Worm (Caenorhabditis elegans): ENCODE results near the gene nhr-285.
"Not testable (repeated sequence)": the region's sequence is repeated elsewhere in the genome, so short reads cannot be mapped to it uniquely, and the experiment has no call there.

Gene nhr-285

ce11 chrV:15767385-15767784, 11.6 kb downstream of the nhr-285 start (continued):
- TF ChIP-seq egl-44 (GFP tag; IDR thresholded peaks at IDR 0.05) (peak; percentile 95), rpc-1 (tag; optimal IDR thresholded peaks at IDR 0.05) (peak; percentile 61), lin-26 (GFP tag; IDR thresholded peaks at IDR 0.05) (peak; percentile 99), hsf-1 (GFP tag; IDR thresholded peaks at IDR 0.05) (peak; percentile 69), Y95B8A.8 (GFP tag; IDR thresholded peaks at IDR 0.05) (peak; percentile 69; the same call in 1 of the 2 replicates), dox-1 (GFP tag; IDR thresholded peaks at IDR 0.05) (peak; percentile 83), F33H1.4 (GFP tag; IDR thresholded peaks at IDR 0.05) (peak; percentile 27; the same call in 1 of the 2 replicates), F39B2.1 (GFP tag; IDR thresholded peaks at IDR 0.05) (peak; percentile 74), bed-2 (GFP tag; IDR thresholded peaks at IDR 0.05) (peak; percentile 85), ceh-58 (GFP tag; IDR thresholded peaks at IDR 0.05) (peak; percentile 91), madf-3 (GFP tag; IDR thresholded peaks at IDR 0.05) (peak; percentile 81), nhr-120 (GFP tag; IDR thresholded peaks at IDR 0.05) (peak; percentile 86; the same call in 1 of the 2 replicates), die-1 (tag; optimal IDR thresholded peaks at IDR 0.05) (peak; percentile 28), attf-3 (GFP tag; conservative IDR thresholded peaks at IDR 0.05) (0 out of 2 replicates have a peak, but pooled peaks have one; percentile 35), tbp1 (GFP tag; optimal IDR thresholded peaks at IDR 0.05) (peak; percentile 82), egrh-3 (GFP tag; IDR thresholded peaks at IDR 0.05) (peak; percentile 41; the same call in 1 of the 2 replicates), aptf-3 (GFP tag; IDR thresholded peaks at IDR 0.05) (peak; percentile 95; the same call in 1 of the 2 replicates), mcd-1 (GFP tag; IDR thresholded peaks at IDR 0.05) (peak; percentile 79), hrde-1 (tag; optimal IDR thresholded peaks at IDR 0.05; ENCODE audit: borderline replicate concordance) (peak; percentile 17), B0019.2 (GFP tag; conservative IDR thresholded peaks at IDR 0.05) (peak; percentile 53), Y53F4B.3 (GFP tag; IDR thresholded peaks at IDR 0.05) (peak; percentile 76), D2030.7 (GFP tag; IDR thresholded peaks at IDR 0.05) (peak; percentile 89), mes-4 (tag; optimal IDR thresholded peaks at IDR 0.05) (peak; percentile 22), ceh-100 (GFP tag; IDR thresholded peaks at IDR 0.05) (peak; percentile 74), ceh-91 (GFP tag; IDR thresholded peaks at IDR 0.05) (0 out of 2 replicates have a peak, but pooled peaks have one; percentile 19), ztf-28 (GFP tag; IDR thresholded peaks at IDR 0.05) (peak; percentile 77; the same call in 1 of the 2 replicates), lir-1 (GFP tag; conservative IDR thresholded peaks at IDR 0.05) (0 out of 2 replicates have a peak, but pooled peaks have one; percentile 37), Y53G8AR.9 (GFP tag; conservative IDR thresholded peaks at IDR 0.05) (peak; percentile 84), ceh-40 (GFP tag; IDR thresholded peaks at IDR 0.05) (0 out of 2 replicates have a peak, but pooled peaks have one; percentile 40), lin-54 (GFP tag; optimal IDR thresholded peaks at IDR 0.05) (peak; percentile 52), B0261.1 (tag; optimal IDR thresholded peaks at IDR 0.05) (peak; percentile 60), ztf-18 (tag; optimal IDR thresholded peaks at IDR 0.05) (peak; percentile 80), attf-6 (GFP tag; IDR thresholded peaks at IDR 0.05) (peak; percentile 89), ekl-4 (GFP tag; IDR thresholded peaks at IDR 0.05) (peak; percentile 85), cebp-1 (GFP tag; IDR thresholded peaks at IDR 0.05) (peak; percentile 59), egl-18 (GFP tag; IDR thresholded peaks at IDR 0.05) (0 out of 2 replicates have a peak, but pooled peaks have one; percentile 29), B0336.3 (GFP tag; IDR thresholded peaks at IDR 0.05) (0 out of 2 replicates have a peak, but pooled peaks have one; percentile 30), hmg-1.2 (GFP tag; IDR thresholded peaks at IDR 0.05) (peak; percentile 65)
- not testable (repeated sequence) for TF ChIP-seq rpc-1 (optimal IDR thresholded peaks at IDR 0.05); cebp-1 (tag; optimal IDR thresholded peaks at IDR 0.05)

DNA sequence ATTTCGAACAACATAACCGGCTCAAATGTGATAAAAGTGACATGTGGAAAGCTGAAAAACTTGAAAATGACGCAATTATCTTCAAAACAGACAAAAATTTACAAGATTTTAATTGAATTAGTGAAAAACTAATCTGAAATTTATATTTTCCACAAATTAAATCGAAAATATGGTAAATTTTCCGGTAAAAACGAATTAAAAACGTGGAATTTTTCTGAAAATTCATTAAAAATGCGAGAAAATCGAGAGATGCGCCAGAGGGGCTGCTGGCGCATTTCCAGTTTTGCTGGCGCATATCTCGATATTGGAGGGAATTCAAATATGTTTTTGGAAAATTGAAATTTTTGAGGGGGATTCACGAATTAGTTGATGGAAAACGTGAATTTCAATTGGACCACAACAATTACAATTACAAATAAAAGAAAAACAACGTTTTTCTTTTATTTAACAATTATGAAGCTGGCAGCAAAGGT, 12.9 kb downstream of the nhr-285 start, which contains the start of the genes haf-3 and F57A10.2:
Gene haf-3, minus strand, starts transcription at position 51 of the 473 bp plus-strand sequence.
Gene F57A10.2, plus strand, starts transcription at position 454 of the 473 bp plus-strand sequence.
- TF ChIP-seq attf-6 (GFP tag; IDR thresholded peaks at IDR 0.05), result peak; percentile 84
- peak; percentile 71 for TF ChIP-seq snpc-1.3 (tag; optimal IDR thresholded peaks at IDR 0.05; ENCODE audit: insufficient read depth)
- TF ChIP-seq ztf-25 (GFP tag; IDR thresholded peaks at IDR 0.05), result no peak
- TF ChIP-seq nhr-179 (tag; optimal IDR thresholded peaks at IDR 0.05), result no peak
- no peak for TF ChIP-seq nhr-90 (tag; optimal IDR thresholded peaks at IDR 0.05)
- no peak for TF ChIP-seq lin-26 (GFP tag; IDR thresholded peaks at IDR 0.05)
- peak; percentile 83 for TF ChIP-seq D2030.7 (GFP tag; IDR thresholded peaks at IDR 0.05)
- no peak for TF ChIP-seq fkh-3 (tag; optimal IDR thresholded peaks at IDR 0.05)
- TF ChIP-seq Y53G8AR.9 (GFP tag; conservative IDR thresholded peaks at IDR 0.05), result peak; percentile 91
- TF ChIP-seq B0035.1 (tag; optimal IDR thresholded peaks at IDR 0.05), result no peak
- TF ChIP-seq ztf-3 (GFP tag; optimal IDR thresholded peaks at IDR 0.05), result no peak
- no peak for TF ChIP-seq akir-1 (GFP tag; optimal IDR thresholded peaks at IDR 0.05)
- no peak for TF ChIP-seq cebp-2 (GFP tag; IDR thresholded peaks at IDR 0.05)
- TF ChIP-seq unc-130 (GFP tag; optimal IDR thresholded peaks at IDR 0.05), result no peak

Measured in whole organism, young adult.